Worm (Caenorhabditis elegans) whole organism, early embryonic: ENCODE results near the gene W08F4.10.

Experiments
- B0310.2 ChIP-seq: sonication (generic microtip); optimal IDR thresholded peaks from 2 replicates; lab custom pipeline; 2016; ENCODE audit warnings: mild to moderate bottlenecking, missing genetic modification characterization, missing compliant biosample characterization
- F13C5.2 ChIP-seq: sonication (generic microtip); optimal IDR thresholded peaks from 2 replicates; lab custom pipeline; 2017; ENCODE audit warnings: mild to moderate bottlenecking, missing genetic modification characterization, inconsistent platforms, missing compliant biosample characterization
- aly-1 ChIP-seq: sonication (generic microtip); optimal IDR thresholded peaks from 2 replicates; lab custom pipeline; 2016; ENCODE audit warnings: missing genetic modification characterization, missing compliant biosample characterization
- ama-1 ChIP-seq: fragments of 150-350 bp; optimal IDR thresholded peaks from 2 replicates; lab custom pipeline; 2014
- ceh-13 ChIP-seq: fragments of 200-800 bp; sonication (Bioruptor generic); optimal IDR thresholded peaks from 2 replicates; lab custom pipeline; 2018; ENCODE audit warnings: mild to moderate bottlenecking, missing genetic modification characterization, missing compliant biosample characterization
- ceh-36 ChIP-seq: sonication (generic microtip); optimal IDR thresholded peaks from 2 replicates; lab custom pipeline; 2016; ENCODE audit warnings: missing genetic modification characterization, inconsistent platforms, missing compliant biosample characterization
- ets-7 ChIP-seq: sonication (generic microtip); optimal IDR thresholded peaks from 2 replicates; lab custom pipeline; 2016; ENCODE audit warnings: missing genotype, missing genetic modification characterization, missing compliant biosample characterization
- flt-1 ChIP-seq: fragments of 200-800 bp; sonication (Bioruptor generic); IDR thresholded peaks from 2 replicates; pipeline ENCODE4 v1.3.6; 2022; ENCODE audit warnings: missing genetic modification characterization, missing compliant biosample characterization
- hmbx-1 ChIP-seq: sonication (generic microtip); optimal IDR thresholded peaks from 2 replicates; lab custom pipeline; 2016; ENCODE audit warnings: mild to moderate bottlenecking, missing genetic modification characterization, missing compliant biosample characterization
- hmg-4 ChIP-seq: fragments of 200-800 bp; sonication (Bioruptor generic); optimal IDR thresholded peaks from 2 replicates; lab custom pipeline; 2018; ENCODE audit warnings: mild to moderate bottlenecking, missing genetic modification characterization, missing compliant biosample characterization
- hnd-1 ChIP-seq: sonication (generic microtip); optimal IDR thresholded peaks from 2 replicates; lab custom pipeline; 2016; ENCODE audit warnings: missing genetic modification characterization, missing compliant biosample characterization
- pes-1 ChIP-seq: fragments of 200-800 bp; sonication (Bioruptor generic); IDR thresholded peaks from 2 replicates; pipeline ENCODE4 v1.3.6; 2022; ENCODE audit warnings: missing genetic modification reagents, missing genetic modification characterization, missing compliant biosample characterization
- scrt-1 ChIP-seq: fragments of 200-800 bp; sonication (Bioruptor generic); IDR thresholded peaks from 2 replicates; pipeline ENCODE4 v1.3.6; 2022; ENCODE audit warnings: missing genetic modification characterization, missing compliant biosample characterization
- sea-1 ChIP-seq: fragments of 200-800 bp; sonication (Bioruptor generic); conservative IDR thresholded peaks from 2 replicates; pipeline ENCODE4 v1.3.6; 2022; ENCODE audit warnings: missing genetic modification characterization, missing compliant biosample characterization
- tbx-11 ChIP-seq: fragments of 200-800 bp; sonication (Bioruptor generic); IDR thresholded peaks from 2 replicates; pipeline ENCODE4 v1.3.6; 2022; ENCODE audit warnings: missing genetic modification characterization, missing compliant biosample characterization
- tbx-37 ChIP-seq: fragments of 200-800 bp; sonication (Bioruptor generic); conservative IDR thresholded peaks from 2 replicates; pipeline ENCODE4 v1.3.6; 2022; ENCODE audit warnings: missing genetic modification reagents, missing genetic modification characterization, missing compliant biosample characterization
- tra-4 ChIP-seq: sonication (generic microtip); optimal IDR thresholded peaks from 2 replicates; lab custom pipeline; 2017; ENCODE audit warnings: missing genetic modification characterization, missing compliant biosample characterization

The W08F4.10 gene

ce11 chrII:555371-555770 is 35.6 kb downstream of the W08F4.10 start:
- no peak for TF ChIP-seq scrt-1
- no peak for TF ChIP-seq aly-1 (tag; lab: Kevin White, UChicago)
- no peak for TF ChIP-seq hnd-1 (tag; lab: Kevin White, UChicago)
- no peak for TF ChIP-seq sea-1
- TF ChIP-seq ceh-36 (tag; lab: Kevin White, UChicago): no peak
- no peak for TF ChIP-seq tbx-37
- TF ChIP-seq tra-4 (tag; lab: Kevin White, UChicago): no peak
- TF ChIP-seq pes-1 (GFP tag; lab: Robert Waterston, UW): no peak
- no peak for TF ChIP-seq hmbx-1 (tag; lab: Kevin White, UChicago)
- TF ChIP-seq tbx-11: no peak
- no peak for TF ChIP-seq ets-7 (tag; lab: Kevin White, UChicago)
- TF ChIP-seq ama-1: no peak
- no peak for TF ChIP-seq F13C5.2 (tag; lab: Kevin White, UChicago)
- no peak for TF ChIP-seq ceh-13 (GFP tag; lab: Kevin White, UChicago)
- TF ChIP-seq hmg-4: no peak
- TF ChIP-seq flt-1: no peak
- no peak for TF ChIP-seq B0310.2

- TF ChIP-seq ets-7 (tag; lab: Kevin White, UChicago): no peak
- TF ChIP-seq aly-1 (tag; lab: Kevin White, UChicago): peak; percentile 43
These were observed 39.6 kb downstream of the W08F4.10 start, which contains the start of gene lips-7 for ce11 chrII:551245-551904. TSS of gene lips-7 (plus strand) at chrII:551854.

ce11 chrII:549501-549900 is 41.5 kb downstream of the W08F4.10 start:
- TF ChIP-seq scrt-1: no peak
- TF ChIP-seq B0310.2: no peak
- no peak for TF ChIP-seq tra-4 (tag; lab: Kevin White, UChicago)
- no peak for TF ChIP-seq ama-1
- no peak for TF ChIP-seq ets-7 (tag; lab: Kevin White, UChicago)
- no peak for TF ChIP-seq flt-1
- no peak for TF ChIP-seq aly-1 (tag; lab: Kevin White, UChicago)
- no peak for TF ChIP-seq hnd-1 (tag; lab: Kevin White, UChicago)
- TF ChIP-seq tbx-37: no peak

- no peak for TF ChIP-seq flt-1
These were observed 44.6 kb downstream of the W08F4.10 start, which contains the start of gene mlt-10 for ce11 chrII:546405-546804. TSS of gene mlt-10 (plus strand) at chrII:546705.

ce11 chrII:542416-542815 is 48.6 kb downstream of the W08F4.10 start:
- TF ChIP-seq sea-1 (no peak), B0310.2 (no peak), ceh-36 (tag; lab: Kevin White, UChicago) (no peak), hmbx-1 (tag; lab: Kevin White, UChicago) (no peak), scrt-1 (no peak), pes-1 (GFP tag; lab: Robert Waterston, UW) (no peak), hmg-4 (no peak), ama-1 (no peak), hnd-1 (tag; lab: Kevin White, UChicago) (no peak), flt-1 (no peak), ets-7 (tag; lab: Kevin White, UChicago) (no peak), F13C5.2 (tag; lab: Kevin White, UChicago) (no peak), tbx-11 (no peak), tbx-37 (no peak), ceh-13 (GFP tag; lab: Kevin White, UChicago) (no peak), tra-4 (tag; lab: Kevin White, UChicago) (no peak)
